Worm (Caenorhabditis elegans) whole organism, L2 larva: ENCODE data around the gene clc-25.

Experiments used
- C34F6.9 ChIP-seq: fragments of 150-350 bp; optimal IDR thresholded peaks from 2 replicates; lab custom pipeline; 2014; ENCODE audit warnings: missing biosample characterization, missing genetic modification characterization
- F13H6.1 ChIP-seq: sonication (generic microtip); optimal IDR thresholded peaks from 2 replicates; lab custom pipeline; 2016; ENCODE audit warnings: missing genetic modification characterization, missing compliant biosample characterization
- R02D3.7 ChIP-seq: fragments of 150-350 bp; optimal IDR thresholded peaks from 2 replicates; lab custom pipeline; 2014; ENCODE audit warnings: missing biosample characterization, missing genetic modification characterization
- Y55F3AM.14 ChIP-seq: fragments of 200-800 bp; sonication (Bioruptor generic); optimal IDR thresholded peaks from 2 replicates; lab custom pipeline; 2018; ENCODE audit warnings: mild to moderate bottlenecking, missing genetic modification characterization, missing compliant biosample characterization
- ZK546.5 ChIP-seq: sonication (generic microtip); optimal IDR thresholded peaks from 2 replicates; lab custom pipeline; 2017; ENCODE audit warnings: missing biosample characterization, missing genetic modification characterization
- alr-1 ChIP-seq: fragments of 150-350 bp; optimal IDR thresholded peaks from 2 replicates; lab custom pipeline; 2014; ENCODE audit warnings: missing biosample characterization, missing genetic modification characterization
- aly-2 ChIP-seq: fragments of 150-350 bp; optimal IDR thresholded peaks from 2 replicates; lab custom pipeline; 2014; ENCODE audit warnings: missing biosample characterization, missing genetic modification characterization
- ama-1 ChIP-seq: fragments of 150-350 bp; optimal IDR thresholded peaks from 2 replicates; lab custom pipeline; 2018; ENCODE audit warnings: inconsistent platforms
- ceh-16 ChIP-seq: fragments of 150-350 bp; optimal IDR thresholded peaks from 2 replicates; lab custom pipeline; 2014; ENCODE audit warnings: missing biosample characterization, missing genetic modification characterization
- crh-2 ChIP-seq: sonication (generic microtip); optimal IDR thresholded peaks from 2 replicates; lab custom pipeline; 2017; ENCODE audit warnings: missing biosample characterization, missing genetic modification characterization
- dmd-4 ChIP-seq: sonication (generic microtip); optimal IDR thresholded peaks from 2 replicates; lab custom pipeline; 2017; ENCODE audit warnings: missing biosample characterization, missing genetic modification characterization
- egl-27 ChIP-seq: sonication (generic microtip); optimal IDR thresholded peaks from 3 replicates; lab custom pipeline; 2017; ENCODE audit warnings: missing biosample characterization, missing genetic modification reagents, missing genetic modification characterization
- gmeb-1 ChIP-seq: fragments of 150-350 bp; optimal IDR thresholded peaks from 2 replicates; lab custom pipeline; 2014; ENCODE audit warnings: missing biosample characterization, missing genetic modification characterization
- lin-11 ChIP-seq: fragments of 150-350 bp; sonication (generic microtip); optimal IDR thresholded peaks from 2 replicates; lab custom pipeline; 2014; ENCODE audit warnings: missing biosample characterization, missing genetic modification characterization, inconsistent platforms, mixed read lengths
- lin-13 ChIP-seq: fragments of 150-350 bp; optimal IDR thresholded peaks from 2 replicates; lab custom pipeline; 2014; ENCODE audit warnings: missing biosample characterization, missing genetic modification reagents, missing genetic modification characterization
- mab-5 ChIP-seq: fragments of 150-350 bp; optimal IDR thresholded peaks from 2 replicates; lab custom pipeline; 2014; ENCODE audit warnings: missing biosample characterization, missing genetic modification characterization
- mbf-1 ChIP-seq: sonication (generic microtip); optimal IDR thresholded peaks from 2 replicates; lab custom pipeline; 2017; ENCODE audit warnings: missing biosample characterization, missing genetic modification characterization
- mdl-1 ChIP-seq, 2 experiments: fragments of 150-350 bp in 1 of 2; sonication (generic microtip) in 1 of 2; optimal IDR thresholded peaks; 2 replicates each; lab custom pipeline; 2017; ENCODE audit warnings: missing biosample characterization in 2 of 2, missing genetic modification characterization in 2 of 2
- nhr-10 ChIP-seq: sonication (generic microtip); optimal IDR thresholded peaks from 2 replicates; lab custom pipeline; 2017; ENCODE audit warnings: missing biosample characterization, missing genetic modification characterization
- nhr-11 ChIP-seq: fragments of 150-350 bp; optimal IDR thresholded peaks from 2 replicates; lab custom pipeline; 2014; ENCODE audit warnings: missing biosample characterization, missing genetic modification characterization
- nhr-12 ChIP-seq: fragments of 150-350 bp; optimal IDR thresholded peaks from 2 replicates; lab custom pipeline; 2014; ENCODE audit warnings: missing biosample characterization, missing genetic modification characterization
- nhr-129 ChIP-seq: fragments of 150-350 bp; optimal IDR thresholded peaks from 2 replicates; lab custom pipeline; 2014; ENCODE audit warnings: missing biosample characterization, missing genetic modification characterization
- nhr-23 ChIP-seq: fragments of 150-350 bp; optimal IDR thresholded peaks from 2 replicates; lab custom pipeline; 2014; ENCODE audit warnings: missing biosample characterization, missing genetic modification reagents, missing genetic modification characterization
- nhr-237 ChIP-seq: fragments of 150-350 bp; optimal IDR thresholded peaks from 2 replicates; lab custom pipeline; 2014; ENCODE audit warnings: missing biosample characterization, missing genetic modification characterization
- nhr-25 ChIP-seq: fragments of 150-350 bp; sonication (generic microtip); optimal IDR thresholded peaks from 3 replicates; lab custom pipeline; 2014; ENCODE audit warnings: missing biosample characterization, missing genetic modification characterization
- nhr-6 ChIP-seq: fragments of 150-350 bp; optimal IDR thresholded peaks from 2 replicates; lab custom pipeline; 2014; ENCODE audit warnings: missing biosample characterization, missing genetic modification characterization
- nhr-77 ChIP-seq: fragments of 150-350 bp; optimal IDR thresholded peaks from 2 replicates; lab custom pipeline; 2014; ENCODE audit warnings: missing biosample characterization, missing genetic modification characterization
- sem-4 ChIP-seq: fragments of 150-350 bp; optimal IDR thresholded peaks from 2 replicates; lab custom pipeline; 2014; ENCODE audit warnings: missing biosample characterization, missing genetic modification reagents, missing genetic modification characterization
- skn-1 ChIP-seq: sonication (generic microtip); optimal IDR thresholded peaks from 2 replicates; lab custom pipeline; 2017; ENCODE audit warnings: missing biosample characterization, missing genetic modification characterization
- sma-3 ChIP-seq: sonication (generic microtip); optimal IDR thresholded peaks from 2 replicates; lab custom pipeline; 2016; ENCODE audit warnings: missing genetic modification reagents, missing genetic modification characterization, missing compliant biosample characterization
- snpc-4 ChIP-seq: fragments of 150-350 bp; optimal IDR thresholded peaks from 2 replicates; lab custom pipeline; 2014; ENCODE audit warnings: missing biosample characterization, missing genetic modification characterization
- unc-39 ChIP-seq: fragments of 150-350 bp; optimal IDR thresholded peaks from 2 replicates; lab custom pipeline; 2014; ENCODE audit warnings: missing biosample characterization, missing genetic modification characterization
- zag-1 ChIP-seq: fragments of 150-350 bp; optimal IDR thresholded peaks from 2 replicates; lab custom pipeline; 2014; ENCODE audit warnings: missing biosample characterization, missing genetic modification characterization
- ztf-1 ChIP-seq: fragments of 200-800 bp; sonication (Bioruptor generic); conservative IDR thresholded peaks from 2 replicates; pipeline ENCODE4 v1.3.6; 2022; ENCODE audit warnings: missing genetic modification characterization, missing compliant biosample characterization
- ztf-11 ChIP-seq: sonication (generic microtip); optimal IDR thresholded peaks from 2 replicates; lab custom pipeline; 2017; ENCODE audit warnings: missing biosample characterization, missing genetic modification characterization
- ztf-4 ChIP-seq: fragments of 150-350 bp; optimal IDR thresholded peaks from 2 replicates; lab custom pipeline; 2014; ENCODE audit warnings: missing biosample characterization, missing genetic modification characterization

clc-25 gene

DNA sequence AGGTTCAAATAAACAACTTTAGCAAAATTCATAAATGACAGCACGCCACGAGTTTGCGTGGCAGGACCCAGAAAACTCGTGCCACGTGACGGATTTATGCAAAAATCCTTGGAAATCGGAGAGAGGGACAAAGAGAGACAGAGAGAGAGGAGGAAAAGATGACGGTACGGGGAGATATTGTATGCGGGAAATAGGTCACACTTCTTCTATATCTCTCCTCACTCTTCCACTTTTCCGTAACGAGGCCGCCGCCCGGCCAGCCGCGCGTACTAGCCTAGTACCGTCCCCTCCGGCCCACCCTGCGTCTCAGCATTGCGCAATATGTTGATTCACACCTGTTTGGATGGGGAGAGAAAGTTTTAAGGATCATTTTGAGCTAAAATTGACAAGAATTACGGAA is 27.9 kb upstream of the clc-25 start:
- TF ChIP-seq skn-1 (tag; lab: Kevin White, UChicago) = no peak
- no peak for TF ChIP-seq nhr-6 (tag; lab: Kevin White, UChicago)
- no peak for TF ChIP-seq aly-2 (tag; lab: Kevin White, UChicago)
- TF ChIP-seq nhr-11 (tag; lab: Kevin White, UChicago) = no peak
- no peak for TF ChIP-seq dmd-4 (tag; lab: Kevin White, UChicago)
- no peak for TF ChIP-seq ztf-4
- TF ChIP-seq lin-13 (GFP tag; lab: Kevin White, UChicago) = no peak
- no peak for TF ChIP-seq lin-11
- no peak for TF ChIP-seq zag-1 (tag; lab: Kevin White, UChicago)
- no peak for TF ChIP-seq nhr-77 (tag; lab: Kevin White, UChicago)
- TF ChIP-seq F13H6.1 (tag; lab: Kevin White, UChicago) = no peak
- TF ChIP-seq sem-4 (tag; lab: Kevin White, UChicago) = no peak
- TF ChIP-seq nhr-23 (tag; lab: Kevin White, UChicago) = no peak
- TF ChIP-seq gmeb-1 = no peak
- TF ChIP-seq sma-3 (GFP tag; lab: Kevin White, UChicago) = no peak

DNA sequence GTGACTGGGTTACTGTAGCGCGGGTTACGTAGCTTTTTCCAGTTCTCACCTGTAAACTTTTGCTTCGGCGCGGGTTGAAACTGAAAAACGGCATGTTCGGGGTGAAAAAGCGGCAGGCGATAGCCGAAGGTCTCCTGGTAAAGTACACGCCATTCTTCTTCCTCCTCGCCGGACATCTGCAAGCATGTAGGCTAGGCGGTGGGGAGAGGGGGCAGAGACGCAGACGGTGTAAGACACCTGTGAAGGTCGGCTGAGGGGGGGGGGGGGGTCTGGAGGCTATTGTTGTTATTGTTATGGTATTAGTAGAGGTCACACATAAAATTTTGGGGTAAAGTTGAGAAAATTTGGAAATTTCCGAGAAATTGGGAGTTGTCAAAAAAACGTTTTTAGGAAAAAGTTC is 26.9 kb upstream of the clc-25 start, which contains the start of gene fbxo-11.2:
Gene fbxo-11.2, minus strand, starts transcription at position 176 of the 400 bp plus-strand sequence.
- TF ChIP-seq nhr-129 (no peak), nhr-25 (tag; lab: Kevin White, UChicago) (peak; percentile 3), sma-3 (GFP tag; lab: Kevin White, UChicago) (no peak)

DNA sequence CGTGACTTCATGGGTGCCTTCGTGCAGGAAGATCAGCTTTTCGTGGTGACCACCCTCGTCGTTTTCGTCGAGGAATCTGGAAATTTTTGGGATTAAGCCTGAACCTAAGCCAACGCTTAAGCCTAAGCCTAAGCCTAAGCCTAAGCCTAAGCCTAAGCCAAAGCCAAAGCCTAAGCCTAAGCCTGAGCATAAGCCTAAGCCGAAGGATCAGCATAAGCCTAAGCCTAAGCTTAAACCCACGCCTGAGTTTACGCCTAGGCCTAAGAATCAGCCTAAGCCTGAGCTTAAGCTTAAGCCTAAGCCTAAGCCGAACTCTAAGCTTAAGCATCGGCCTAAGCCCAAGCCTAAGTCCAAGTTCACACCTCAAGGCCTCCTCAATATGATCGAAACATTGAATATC is 26.1 kb upstream of the clc-25 start:
- TF ChIP-seq ztf-1 = no peak
- no peak for TF ChIP-seq nhr-25 (tag; lab: Kevin White, UChicago)
- TF ChIP-seq nhr-10 (tag; lab: Kevin White, UChicago) = no peak
- TF ChIP-seq mab-5 = no peak
- TF ChIP-seq nhr-12 (tag; lab: Kevin White, UChicago) = no peak
- no peak for TF ChIP-seq nhr-237 (tag; lab: Kevin White, UChicago)
- no peak for TF ChIP-seq ztf-11 (tag; lab: Kevin White, UChicago)
- no peak for TF ChIP-seq nhr-11 (tag; lab: Kevin White, UChicago)
- no peak for TF ChIP-seq gmeb-1
- TF ChIP-seq nhr-77 (tag; lab: Kevin White, UChicago) = no peak
- no peak for TF ChIP-seq snpc-4
- no peak for TF ChIP-seq ama-1 (lab: Kevin White, UChicago)
- TF ChIP-seq dmd-4 (tag; lab: Kevin White, UChicago) = no peak
- TF ChIP-seq unc-39 (tag; lab: Kevin White, UChicago) = no peak
- no peak for TF ChIP-seq lin-11
- TF ChIP-seq mdl-1 (tag; optimal IDR thresholded peaks at IDR 0.05; lab: Kevin White, UChicago) = no peak
- no peak for TF ChIP-seq zag-1 (tag; lab: Kevin White, UChicago)

DNA sequence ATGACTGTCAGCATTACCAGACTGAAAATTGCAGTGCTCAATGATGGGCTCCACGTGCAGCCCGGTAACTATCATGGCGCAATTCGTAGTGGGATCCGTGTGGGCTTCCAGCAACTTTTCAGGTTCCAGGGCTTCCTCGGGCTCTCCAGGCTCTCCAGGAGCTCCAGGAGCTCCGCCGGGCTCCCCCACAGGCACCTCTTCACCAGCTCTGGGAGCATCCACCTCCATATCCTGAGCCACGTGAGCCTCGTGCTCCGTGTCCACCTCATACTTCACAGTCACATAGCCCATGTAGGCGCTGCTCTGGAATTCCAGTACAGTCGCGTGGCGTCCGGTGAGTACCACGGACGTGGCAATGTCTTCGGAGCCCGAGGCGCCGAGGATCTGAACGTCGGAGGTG is 25.7 kb upstream of the clc-25 start:
- no peak for TF ChIP-seq zag-1 (tag; lab: Kevin White, UChicago)
- no peak for TF ChIP-seq ztf-4
- TF ChIP-seq nhr-12 (tag; lab: Kevin White, UChicago) = no peak
- TF ChIP-seq lin-13 (GFP tag; lab: Kevin White, UChicago) = no peak
- no peak for TF ChIP-seq mbf-1 (tag; lab: Kevin White, UChicago)
- no peak for TF ChIP-seq R02D3.7 (tag; lab: Kevin White, UChicago)
- no peak for TF ChIP-seq nhr-10 (tag; lab: Kevin White, UChicago)
- TF ChIP-seq, all 48 proteins: peak for 0

DNA sequence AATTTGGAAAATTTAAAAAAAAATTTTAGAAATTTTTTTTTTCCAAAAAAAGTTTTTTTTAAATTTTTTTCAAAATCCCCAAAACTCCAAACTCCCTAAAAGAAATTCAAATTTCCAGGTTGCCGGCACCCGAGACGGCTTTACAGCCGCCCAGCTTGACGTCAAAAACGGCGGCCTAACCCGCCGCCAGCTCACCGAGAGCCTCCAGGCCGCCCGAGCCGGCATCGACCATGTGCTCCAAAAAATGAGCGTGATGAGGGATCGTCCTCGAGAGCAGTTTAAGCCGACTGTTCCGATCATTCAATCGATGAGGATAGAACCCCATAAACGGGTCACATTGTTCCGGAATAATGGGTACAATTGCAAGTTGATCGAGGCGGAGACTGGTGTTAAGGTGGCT is 17.6 kb upstream of the clc-25 start:
- TF ChIP-seq egl-27 (tag; lab: Kevin White, UChicago) (no peak), gmeb-1 (no peak), Y55F3AM.14 (GFP tag; lab: Kevin White, UChicago) (no peak), nhr-10 (tag; lab: Kevin White, UChicago) (no peak), skn-1 (tag; lab: Kevin White, UChicago) (no peak)

DNA sequence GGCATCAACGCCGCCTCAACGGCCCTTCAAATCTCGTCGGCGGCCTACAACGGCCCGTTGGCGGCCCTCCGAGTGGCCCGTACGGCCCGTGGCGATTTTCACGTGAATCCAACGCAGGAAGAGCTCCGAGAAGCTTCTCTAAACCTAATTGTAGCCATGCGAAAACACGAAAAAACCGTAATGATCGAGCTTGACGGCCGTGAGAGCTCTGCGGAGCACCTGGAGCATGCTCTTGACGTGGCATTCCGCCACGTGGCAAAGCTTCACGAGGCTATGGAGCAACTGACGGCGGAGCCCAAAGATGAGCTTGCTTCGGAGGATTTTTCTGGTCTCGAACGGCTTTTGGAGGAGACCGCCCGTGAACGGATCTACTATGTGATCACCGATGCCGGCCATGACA is 13.9 kb upstream of the clc-25 start:
- TF ChIP-seq dmd-4 (tag; lab: Kevin White, UChicago) (no peak), nhr-11 (tag; lab: Kevin White, UChicago) (no peak), lin-13 (GFP tag; lab: Kevin White, UChicago) (no peak), nhr-6 (tag; lab: Kevin White, UChicago) (no peak), F13H6.1 (tag; lab: Kevin White, UChicago) (no peak), nhr-10 (tag; lab: Kevin White, UChicago) (no peak), mdl-1 (tag; optimal IDR thresholded peaks at IDR 0.05; lab: Kevin White, UChicago) (no peak), alr-1 (tag; lab: Kevin White, UChicago) (no peak), Y55F3AM.14 (GFP tag; lab: Kevin White, UChicago) (no peak), ZK546.5 (tag; lab: Kevin White, UChicago) (no peak), ceh-16 (tag; lab: Kevin White, UChicago) (no peak), C34F6.9 (no peak), mbf-1 (tag; lab: Kevin White, UChicago) (no peak), unc-39 (tag; lab: Kevin White, UChicago) (no peak), crh-2 (tag; lab: Kevin White, UChicago) (no peak)
